Fruit fly (Drosophila melanogaster): ENCODE results near the gene Stip1.

Stip1 gene

DNA sequence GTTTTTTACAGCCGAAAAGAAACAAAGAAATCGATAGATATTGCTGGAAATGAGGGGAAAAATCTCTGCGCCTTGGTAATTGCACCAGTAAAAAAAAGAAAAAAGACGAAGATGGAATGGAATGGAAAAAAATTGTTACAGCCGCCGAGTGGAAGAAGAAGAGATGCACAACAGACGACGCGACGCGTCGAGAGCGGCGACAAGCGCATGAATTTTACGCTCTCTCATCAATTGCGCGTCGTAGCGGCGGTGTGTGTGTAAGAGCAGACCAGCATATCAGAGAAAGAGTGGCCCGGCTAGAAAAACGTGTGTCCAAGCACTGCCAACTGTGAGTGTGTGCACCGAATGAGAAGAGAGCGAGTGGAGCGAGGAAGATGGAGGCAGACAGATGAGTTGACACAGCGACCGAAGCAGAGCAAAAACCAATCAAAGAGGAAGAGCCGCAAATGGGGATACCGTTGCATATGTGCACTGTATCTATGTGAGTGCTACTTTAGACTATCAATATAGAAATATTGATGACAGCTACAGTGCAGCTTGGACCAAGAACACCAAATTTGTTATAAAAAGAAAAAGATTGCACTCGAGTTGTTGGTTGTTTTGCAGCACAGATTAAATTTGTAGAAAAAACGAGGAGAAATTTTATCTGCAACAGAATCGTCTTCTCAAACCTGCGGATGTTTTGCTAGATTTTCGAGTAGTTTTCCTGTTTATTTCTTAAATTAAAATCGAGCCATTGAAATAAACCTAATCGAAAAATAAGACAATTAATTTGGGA is 45.7 kb upstream of the Stip1 start (continued):
- TF ChIP-seq Xbp1 (GFP tag; optimal IDR thresholded peaks at IDR 0.05) (peak; percentile 47), CG6791 (GFP tag; IDR thresholded peaks at IDR 0.05; ENCODE audit: partially characterized antibody) (no peak), CG4360 (GFP tag; IDR thresholded peaks at IDR 0.05) (no peak), CG15601 (tag; optimal IDR thresholded peaks at IDR 0.05) (peak; percentile 0), Six4 (GFP tag; optimal IDR thresholded peaks at IDR 0.05) (no peak), oc (tag; optimal IDR thresholded peaks at IDR 0.05) (no peak), Hsf (GFP tag; optimal IDR thresholded peaks at IDR 0.05) (no peak), lola (GFP tag; optimal IDR thresholded peaks at IDR 0.05) (no peak), hth (optimal IDR thresholded peaks at IDR 0.05) (no peak), CG31441 (GFP tag; IDR thresholded peaks at IDR 0.05) (peak; percentile 25; the same call in 1 of the 2 replicates), C15 (GFP tag; IDR thresholded peaks at IDR 0.05) (no peak), CG33557 (GFP tag; optimal IDR thresholded peaks at IDR 0.05) (no peak), bigmax (GFP tag; optimal IDR thresholded peaks at IDR 0.05) (no peak), CG13775 (GFP tag; optimal IDR thresholded peaks at IDR 0.05) (no peak), lilli (GFP tag; optimal IDR thresholded peaks at IDR 0.05) (no peak), CG31224 (GFP tag; IDR thresholded peaks at IDR 0.05) (no peak), CG17802 (tag; optimal IDR thresholded peaks at IDR 0.05) (no peak), CG7839 (tag; optimal IDR thresholded peaks at IDR 0.05) (no peak), BtbVII (GFP tag; optimal IDR thresholded peaks at IDR 0.05) (no peak), CG5245 (GFP tag; optimal IDR thresholded peaks at IDR 0.05) (no peak), CG11695 (GFP tag; IDR thresholded peaks at IDR 0.05) (no peak), z (GFP tag; IDR thresholded peaks at IDR 0.05) (peak; percentile 73; the same call in 2 of the 3 replicates), stc (GFP tag; IDR thresholded peaks at IDR 0.05) (no peak), MBD-R2 (GFP tag; IDR thresholded peaks at IDR 0.05) (no peak), CG18599 (GFP tag; optimal IDR thresholded peaks at IDR 0.05) (no peak), Bgb (GFP tag; IDR thresholded peaks at IDR 0.05; ENCODE audit: partially characterized antibody) (peak; percentile 12; the same call in 1 of the 2 replicates), ems (GFP tag; optimal IDR thresholded peaks at IDR 0.05) (no peak), gfzf (GFP tag; optimal IDR thresholded peaks at IDR 0.05) (no peak), CoRest (tag; optimal IDR thresholded peaks at IDR 0.05) (no peak), CG11085 (GFP tag; IDR thresholded peaks at IDR 0.05) (no peak), Dll (GFP tag; IDR thresholded peaks at IDR 0.05; ENCODE audit: partially characterized antibody) (peak; percentile 54; the same call in 3 of the 4 replicates), crol (GFP tag; IDR thresholded peaks at IDR 0.05) (no peak; the same call in 1 of the 2 replicates), chn (GFP tag; optimal IDR thresholded peaks at IDR 0.05) (no peak), Sry-β (GFP tag; optimal IDR thresholded peaks at IDR 0.05) (no peak), sd (tag; optimal IDR thresholded peaks at IDR 0.05) (peak; percentile 60), CG8924 (tag; optimal IDR thresholded peaks at IDR 0.05) (no peak), TFAM (GFP tag; optimal IDR thresholded peaks at IDR 0.05) (no peak), CG30431 (GFP tag; optimal IDR thresholded peaks at IDR 0.05) (no peak), CG31365 (tag; optimal IDR thresholded peaks at IDR 0.05) (no peak), ssp (GFP tag; IDR thresholded peaks at IDR 0.05) (no peak), CG1603 (tag; optimal IDR thresholded peaks at IDR 0.05) (no peak), CG3281 (GFP tag; optimal IDR thresholded peaks at IDR 0.05) (no peak), Antp (GFP tag; optimal IDR thresholded peaks at IDR 0.05) (no peak), tll (GFP tag; optimal IDR thresholded peaks at IDR 0.05) (no peak), NC2α (GFP tag; optimal IDR thresholded peaks at IDR 0.05) (no peak), Taf1 (GFP tag; IDR thresholded peaks at IDR 0.05) (no peak), HLH4C (GFP tag; IDR thresholded peaks at IDR 0.05; ENCODE audit: partially characterized antibody) (no peak), CG17829 (tag; optimal IDR thresholded peaks at IDR 0.05) (no peak), CG7786 (GFP tag; optimal IDR thresholded peaks at IDR 0.05) (no peak)
